Worm (Caenorhabditis elegans) whole organism, early embryonic: Measurements from ENCODE around the gene F35A5.5.

Experiments used
- F13C5.2 ChIP-seq: sonication (generic microtip); optimal IDR thresholded peaks from 2 replicates; lab custom pipeline; 2017; ENCODE audit warnings: mild to moderate bottlenecking, missing genetic modification characterization, inconsistent platforms, missing compliant biosample characterization
- ama-1 ChIP-seq: fragments of 150-350 bp; optimal IDR thresholded peaks from 2 replicates; lab custom pipeline; 2014
- ceh-36 ChIP-seq: sonication (generic microtip); optimal IDR thresholded peaks from 2 replicates; lab custom pipeline; 2016; ENCODE audit warnings: missing genetic modification characterization, inconsistent platforms, missing compliant biosample characterization
- flt-1 ChIP-seq: fragments of 200-800 bp; sonication (Bioruptor generic); IDR thresholded peaks from 2 replicates; pipeline ENCODE4 v1.3.6; 2022; ENCODE audit warnings: missing genetic modification characterization, missing compliant biosample characterization

ce11 chrX:3751370-3751769 is 44.2 kb downstream of the F35A5.5 start:
- TF ChIP-seq F13C5.2, result no peak
- TF ChIP-seq ama-1 (lab: Kevin White, UChicago), result no peak
- TF ChIP-seq ceh-36 (tag; lab: Kevin White, UChicago), result no peak
- no peak for TF ChIP-seq flt-1 (GFP tag; lab: Robert Waterston, UW)
